Worm (Caenorhabditis elegans): ENCODE measurements around the gene Y43F8C.16.

The Y43F8C.16 gene

ce11 chrV:19715419-19715818 is at the start of gene Y43F8C.16:
Y43F8C.16 (minus strand) TSS chrV:19715519.
- TF ChIP-seq ztf-11 (tag; optimal IDR thresholded peaks at IDR 0.05) (no peak), daf-12 (tag; optimal IDR thresholded peaks at IDR 0.05) (no peak), skn-1 (tag; optimal IDR thresholded peaks at IDR 0.05) (no peak), nhr-237 (tag; optimal IDR thresholded peaks at IDR 0.05) (no peak), nhr-76 (tag; optimal IDR thresholded peaks at IDR 0.05) (no peak), lsy-12 (tag; optimal IDR thresholded peaks at IDR 0.05) (no peak), lin-39 (tag; optimal IDR thresholded peaks at IDR 0.05) (no peak), aly-2 (tag; optimal IDR thresholded peaks at IDR 0.05) (no peak)

DNA sequence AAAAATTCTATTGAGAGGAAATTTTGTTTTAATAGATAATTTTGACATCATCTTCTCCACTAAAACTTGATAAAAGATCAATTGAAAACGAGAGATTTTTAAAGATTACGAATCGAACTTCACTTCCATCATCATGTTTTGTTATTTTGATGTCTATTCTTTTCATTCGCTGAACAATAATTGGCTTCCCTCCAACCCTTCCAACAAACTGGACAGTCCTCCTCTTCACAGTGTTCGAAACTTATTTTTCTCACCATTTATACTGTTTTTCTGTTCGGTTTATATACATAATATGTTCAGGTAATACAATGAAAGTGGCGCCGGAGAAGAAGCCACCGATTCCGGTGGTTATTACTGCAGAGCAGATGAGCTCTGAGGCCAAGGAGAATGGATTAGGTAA is 45.4 kb upstream of the Y43F8C.16 start, which contains the start of gene M162.5:
Gene M162.5, plus strand, starts transcription at position 301 of the 400 bp plus-strand sequence.
- TF ChIP-seq nfya-1 (tag; optimal IDR thresholded peaks at IDR 0.05; ENCODE audit: insufficient read depth) (no peak), skn-1 (tag; optimal IDR thresholded peaks at IDR 0.05) (no peak)

ce11 chrV:19759282-19759681 is 44.0 kb upstream of the Y43F8C.16 start:
- TF ChIP-seq mml-1 (tag; optimal IDR thresholded peaks at IDR 0.05) (no peak), ZK546.5 (tag; optimal IDR thresholded peaks at IDR 0.05) (no peak), lin-15B (tag; optimal IDR thresholded peaks at IDR 0.05) (no peak), nhr-11 (tag; optimal IDR thresholded peaks at IDR 0.05) (no peak), nhr-77 (tag; optimal IDR thresholded peaks at IDR 0.05) (no peak), fkh-10 (GFP tag; optimal IDR thresholded peaks at IDR 0.05) (no peak), nhr-28 (tag; optimal IDR thresholded peaks at IDR 0.05) (no peak), aly-2 (tag; optimal IDR thresholded peaks at IDR 0.05) (no peak), nhr-25 (tag; optimal IDR thresholded peaks at IDR 0.05) (no peak), egl-27 (tag; optimal IDR thresholded peaks at IDR 0.05) (no peak), lsy-12 (tag; optimal IDR thresholded peaks at IDR 0.05) (no peak), fkh-2 (tag; optimal IDR thresholded peaks at IDR 0.05) (no peak), tbx-2 (tag; optimal IDR thresholded peaks at IDR 0.05) (no peak), ceh-9 (tag; optimal IDR thresholded peaks at IDR 0.05) (no peak), pha-4 (tag; optimal IDR thresholded peaks at IDR 0.05) (no peak), snpc-4 (tag; optimal IDR thresholded peaks at IDR 0.05) (no peak), lin-39 (tag; optimal IDR thresholded peaks at IDR 0.05) (no peak)

DNA sequence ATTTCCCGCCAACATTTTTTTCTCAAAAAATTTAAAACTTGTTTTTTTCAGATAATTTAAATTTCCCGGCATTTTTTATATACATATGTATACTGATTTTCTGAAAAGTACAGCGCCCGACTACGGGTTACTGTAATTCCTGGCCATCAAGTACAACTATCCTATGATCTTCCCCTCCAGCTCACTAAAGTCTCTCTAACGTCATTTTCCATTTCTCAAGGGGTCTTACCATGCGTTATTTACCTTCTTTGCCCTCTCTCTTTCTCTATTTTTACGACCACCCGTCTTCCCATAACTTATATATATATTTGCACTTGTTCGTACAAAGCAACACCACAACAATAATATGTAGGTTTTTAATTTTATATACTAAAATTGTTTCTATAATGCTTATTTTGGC is 40.9 kb upstream of the Y43F8C.16 start, which contains the start of gene W04E12.9:
Gene W04E12.9, plus strand, starts transcription at position 301 of the 400 bp plus-strand sequence.
- TF ChIP-seq fkh-10 (GFP tag; optimal IDR thresholded peaks at IDR 0.05) = no peak
- no peak for TF ChIP-seq ceh-28 (tag; optimal IDR thresholded peaks at IDR 0.05)
- TF ChIP-seq mdl-1 (tag; optimal IDR thresholded peaks at IDR 0.05) = no peak
- no peak for TF ChIP-seq nhr-23 (tag; optimal IDR thresholded peaks at IDR 0.05)
- TF ChIP-seq lin-15B (tag; optimal IDR thresholded peaks at IDR 0.05) = no peak
- TF ChIP-seq nhr-28 (tag; optimal IDR thresholded peaks at IDR 0.05) = no peak
- TF ChIP-seq fos-1 (tag; optimal IDR thresholded peaks at IDR 0.05) = no peak
- TF ChIP-seq tbx-2 (tag; optimal IDR thresholded peaks at IDR 0.05) = no peak

DNA sequence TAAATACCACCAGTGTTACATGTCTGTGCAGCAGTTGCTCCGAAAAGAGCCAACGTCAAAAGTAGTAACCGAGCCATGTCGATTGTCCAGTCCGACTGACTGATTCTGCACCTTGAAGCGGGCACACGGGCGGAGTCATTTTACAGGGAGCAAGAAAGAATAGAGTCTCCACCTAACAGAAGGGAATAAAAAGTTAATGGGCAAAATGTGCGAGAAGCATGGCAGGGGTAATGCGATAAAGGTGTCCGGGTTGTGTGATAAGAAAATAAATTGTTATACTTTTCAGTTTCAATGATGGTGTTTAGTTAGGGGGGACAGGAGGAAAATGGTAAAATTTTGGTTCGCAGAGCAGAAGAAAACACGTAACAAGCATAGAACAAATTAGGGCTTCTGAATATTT is 39.9 kb upstream of the Y43F8C.16 start, which contains the start of gene clec-50:
Gene clec-50, minus strand, starts transcription at position 109 of the 400 bp plus-strand sequence.
- TF ChIP-seq ama-1 (optimal IDR thresholded peaks at IDR 0.05) = no peak
- peak; percentile 86 for TF ChIP-seq elt-2 (tag; optimal IDR thresholded peaks at IDR 0.05)
- TF ChIP-seq pqm-1 (tag; optimal IDR thresholded peaks at IDR 0.05) = peak; percentile 82
- TF ChIP-seq snpc-4 (tag; optimal IDR thresholded peaks at IDR 0.05) = no peak

DNA sequence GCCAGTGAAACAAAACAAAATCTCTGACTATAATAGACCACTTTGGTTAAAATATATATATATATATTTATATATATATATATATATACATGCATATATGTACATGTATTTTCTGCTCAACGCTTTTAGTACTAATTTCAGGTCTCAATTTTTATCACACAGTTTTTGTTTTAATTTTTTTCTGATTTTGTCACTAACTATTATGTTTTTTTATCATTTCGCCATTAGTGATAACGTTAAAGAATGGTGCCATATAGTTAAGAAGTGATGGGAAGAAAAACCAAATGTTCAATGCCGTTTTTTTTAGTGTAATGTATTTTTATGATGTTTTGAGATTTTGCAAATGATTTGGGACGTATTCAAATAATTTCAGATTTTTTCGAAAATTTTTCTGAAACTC is 39.0 kb upstream of the Y43F8C.16 start:
- TF ChIP-seq nhr-77 (tag; optimal IDR thresholded peaks at IDR 0.05) (no peak), elt-2 (tag; optimal IDR thresholded peaks at IDR 0.05) (peak; percentile 60), fkh-10 (GFP tag; optimal IDR thresholded peaks at IDR 0.05) (no peak), egl-27 (tag; optimal IDR thresholded peaks at IDR 0.05) (no peak), fos-1 (tag; optimal IDR thresholded peaks at IDR 0.05) (no peak)

DNA sequence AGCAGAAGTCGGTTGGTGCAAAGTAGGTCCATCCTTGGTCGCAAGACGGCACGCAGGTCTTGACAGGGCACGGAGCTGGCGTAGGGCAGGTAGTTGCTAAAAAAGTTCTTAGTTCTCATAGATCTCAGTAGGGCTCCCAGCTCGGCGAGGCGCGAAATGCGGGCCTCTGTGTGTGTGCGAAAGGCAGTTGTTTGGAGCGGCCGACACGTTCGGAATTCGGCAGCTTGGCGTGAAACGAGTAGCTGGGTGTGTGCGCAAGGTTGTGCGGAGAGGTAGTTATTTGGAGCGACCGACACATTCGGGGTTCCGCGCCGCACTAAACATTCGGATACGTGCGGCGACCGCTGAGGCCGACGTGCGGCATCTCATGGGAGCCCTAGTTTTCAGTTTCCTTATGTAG is 37.6 kb upstream of the Y43F8C.16 start:
- no peak for TF ChIP-seq nhr-43 (tag; optimal IDR thresholded peaks at IDR 0.05; ENCODE audit: poor library complexity, severe bottlenecking)
- no peak for TF ChIP-seq nfya-1 (tag; optimal IDR thresholded peaks at IDR 0.05; ENCODE audit: insufficient read depth)
- no peak for TF ChIP-seq eor-1 (tag; optimal IDR thresholded peaks at IDR 0.05)
- no peak for TF ChIP-seq mdl-1 (tag; optimal IDR thresholded peaks at IDR 0.05)
- no peak for TF ChIP-seq daf-12 (tag; optimal IDR thresholded peaks at IDR 0.05)
- no peak for TF ChIP-seq ceh-28 (tag; optimal IDR thresholded peaks at IDR 0.05)
- no peak for TF ChIP-seq ztf-11 (tag; optimal IDR thresholded peaks at IDR 0.05)
- no peak for TF ChIP-seq jun-1 (tag; optimal IDR thresholded peaks at IDR 0.05)
- TF ChIP-seq nhr-76 (tag; optimal IDR thresholded peaks at IDR 0.05) = no peak
- TF ChIP-seq ztf-4 (tag; optimal IDR thresholded peaks at IDR 0.05) = no peak
- TF ChIP-seq pqm-1 (tag; optimal IDR thresholded peaks at IDR 0.05) = no peak
- no peak for TF ChIP-seq sea-2 (GFP tag; optimal IDR thresholded peaks at IDR 0.05)
- TF ChIP-seq nhr-67 (tag; optimal IDR thresholded peaks at IDR 0.05) = no peak
- TF ChIP-seq ZK546.5 (tag; optimal IDR thresholded peaks at IDR 0.05) = no peak
- TF ChIP-seq snpc-4 (tag; optimal IDR thresholded peaks at IDR 0.05) = no peak
